Worm (Caenorhabditis elegans): Measurements from ENCODE around the gene F39B3.7.

Gene F39B3.7

ce11 chrX:17518293-17518692 is 49.0 kb downstream of the F39B3.7 start:
- TF ChIP-seq C06A6.2 (GFP tag; conservative IDR thresholded peaks at IDR 0.05) (no peak), lsl-1 (GFP tag; optimal IDR thresholded peaks at IDR 0.05) (no peak)

DNA sequence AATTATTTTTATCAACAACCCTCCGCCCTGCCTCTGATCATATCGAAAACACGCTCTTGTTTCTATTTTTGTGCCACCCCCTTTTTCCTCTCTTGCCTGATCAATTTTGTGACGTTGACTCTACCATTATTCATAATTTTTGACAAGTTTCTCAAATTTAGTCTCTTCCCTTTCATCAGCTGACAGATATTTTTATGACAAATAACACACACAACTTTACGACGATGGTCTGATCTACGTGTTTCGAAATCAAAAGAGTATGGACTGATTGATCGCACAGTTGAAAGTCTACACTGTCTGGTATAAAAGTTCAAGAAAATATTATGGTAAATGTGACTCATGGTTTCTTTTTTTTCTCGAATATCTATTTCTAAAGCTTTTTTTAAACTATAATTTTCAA is 49.4 kb downstream of the F39B3.7 start:
- no peak for TF ChIP-seq F39B2.1 (GFP tag; IDR thresholded peaks at IDR 0.05)
- TF ChIP-seq cebp-1 (GFP tag; IDR thresholded peaks at IDR 0.05): no peak
- TF ChIP-seq cebp-1 (tag; optimal IDR thresholded peaks at IDR 0.05): peak; percentile 57
- TF ChIP-seq unc-62 (GFP tag; optimal IDR thresholded peaks at IDR 0.05): peak; percentile 90

ce11 chrX:17516941-17517340 is 50.3 kb downstream of the F39B3.7 start:
- TF ChIP-seq ceh-58 (GFP tag; IDR thresholded peaks at IDR 0.05) (0 out of 2 replicates have a peak, but pooled peaks have one; percentile 46), sea-2 (GFP tag; IDR thresholded peaks at IDR 0.05) (no peak), cebp-1 (GFP tag; IDR thresholded peaks at IDR 0.05) (no peak), cebp-1 (tag; optimal IDR thresholded peaks at IDR 0.05) (peak; percentile 4), die-1 (tag; optimal IDR thresholded peaks at IDR 0.05) (no peak), dox-1 (GFP tag; IDR thresholded peaks at IDR 0.05) (no peak)

Measured in whole organism, young adult.